Worm (Caenorhabditis elegans) whole organism, mixed stage, embryonic: ENCODE data around the gene K07D4.4.

ENCODE experiments used
- bed-3 ChIP-seq: fragments of 200-800 bp; sonication (Bioruptor generic); optimal IDR thresholded peaks from 3 replicates; lab custom pipeline; 2018; ENCODE audit warnings: mild to moderate bottlenecking, missing genetic modification characterization, moderate library complexity, missing compliant biosample characterization
- blmp-1 ChIP-seq: fragments of 150-350 bp; optimal IDR thresholded peaks from 2 replicates; lab custom pipeline; 2014; ENCODE audit warnings: missing biosample characterization, missing genetic modification characterization
- ceh-43 ChIP-seq: fragments of 200-800 bp; sonication (Bioruptor generic); optimal IDR thresholded peaks from 2 replicates; lab custom pipeline; 2018; ENCODE audit warnings: mild to moderate bottlenecking, missing genetic modification characterization, moderate library complexity, missing compliant biosample characterization
- ceh-83 ChIP-seq: fragments of 200-800 bp; sonication (Bioruptor generic); optimal IDR thresholded peaks from 2 replicates; lab custom pipeline; 2018; ENCODE audit warnings: mild to moderate bottlenecking, missing genetic modification characterization, missing compliant biosample characterization
- ces-1 ChIP-seq: fragments of 150-350 bp; optimal IDR thresholded peaks from 2 replicates; lab custom pipeline; 2014; ENCODE audit warnings: missing biosample characterization, missing genetic modification reagents, missing genetic modification characterization
- cnd-1 ChIP-seq: fragments of 200-800 bp; sonication (Bioruptor generic); optimal IDR thresholded peaks from 2 replicates; lab custom pipeline; 2018; ENCODE audit warnings: mild to moderate bottlenecking, missing genetic modification characterization, missing compliant biosample characterization
- drap-1 ChIP-seq: fragments of 200-800 bp; sonication (Bioruptor generic); optimal IDR thresholded peaks from 3 replicates; lab custom pipeline; 2018; ENCODE audit warnings: mild to moderate bottlenecking, missing genetic modification characterization, missing compliant biosample characterization
- elt-1 ChIP-seq: sonication (generic microtip); optimal IDR thresholded peaks from 2 replicates; lab custom pipeline; 2017; ENCODE audit warnings: missing genetic modification characterization, mild to moderate bottlenecking, missing compliant biosample characterization, antibody characterized with exemption, moderate library complexity, borderline replicate concordance; ENCODE audit not compliant: insufficient read depth
- elt-3 ChIP-seq: fragments of 150-350 bp; optimal IDR thresholded peaks from 2 replicates; lab custom pipeline; 2014; ENCODE audit warnings: missing biosample characterization, missing genetic modification characterization
- flh-1 ChIP-seq: fragments of 200-800 bp; sonication (Bioruptor generic); optimal IDR thresholded peaks from 2 replicates; lab custom pipeline; 2018; ENCODE audit warnings: mild to moderate bottlenecking, missing genetic modification characterization, moderate library complexity, missing compliant biosample characterization
- ham-2 ChIP-seq: fragments of 200-800 bp; sonication (Bioruptor generic); optimal IDR thresholded peaks from 2 replicates; lab custom pipeline; 2018; ENCODE audit warnings: mild to moderate bottlenecking, missing genetic modification characterization, missing compliant biosample characterization
- hlh-1 ChIP-seq: fragments of 150-350 bp; optimal IDR thresholded peaks from 2 replicates; lab custom pipeline; 2014; ENCODE audit warnings: missing biosample characterization, missing genetic modification reagents, missing genetic modification characterization
- lin-32 ChIP-seq: fragments of 200-800 bp; sonication (Bioruptor generic); optimal IDR thresholded peaks from 2 replicates; lab custom pipeline; 2018; ENCODE audit warnings: mild to moderate bottlenecking, missing genetic modification characterization, missing compliant biosample characterization
- lsy-2 ChIP-seq: fragments of 150-350 bp; optimal IDR thresholded peaks from 2 replicates; lab custom pipeline; 2014; ENCODE audit warnings: missing biosample characterization, missing genetic modification characterization
- mab-5 ChIP-seq: fragments of 150-350 bp; optimal IDR thresholded peaks from 2 replicates; lab custom pipeline; 2014; ENCODE audit warnings: missing biosample characterization, missing genetic modification characterization
- mep-1 ChIP-seq: fragments of 150-350 bp; optimal IDR thresholded peaks from 2 replicates; lab custom pipeline; 2017; ENCODE audit warnings: missing biosample characterization, missing genetic modification reagents, missing genetic modification characterization, inconsistent platforms
- mls-2 ChIP-seq: sonication (generic microtip); optimal IDR thresholded peaks from 2 replicates; lab custom pipeline; 2016; ENCODE audit warnings: mild to moderate bottlenecking, missing genetic modification characterization, moderate library complexity, missing compliant biosample characterization
- nhr-12 ChIP-seq: fragments of 150-350 bp; optimal IDR thresholded peaks from 2 replicates; lab custom pipeline; 2014; ENCODE audit warnings: missing biosample characterization, missing genetic modification characterization
- nhr-2 ChIP-seq: fragments of 150-350 bp; optimal IDR thresholded peaks from 2 replicates; lab custom pipeline; 2014; ENCODE audit warnings: missing biosample characterization, missing genetic modification characterization
- nhr-28 ChIP-seq: fragments of 150-350 bp; optimal IDR thresholded peaks from 2 replicates; lab custom pipeline; 2014; ENCODE audit warnings: missing biosample characterization, missing genetic modification characterization
- nhr-76 ChIP-seq: sonication (generic microtip); optimal IDR thresholded peaks from 2 replicates; lab custom pipeline; 2017; ENCODE audit warnings: missing biosample characterization, missing genetic modification characterization
- pha-4 ChIP-seq: fragments of 150-350 bp; optimal IDR thresholded peaks from 2 replicates; lab custom pipeline; 2018; ENCODE audit warnings: missing biosample characterization, missing genetic modification reagents, missing genetic modification characterization
- sem-2 ChIP-seq: fragments of 200-800 bp; sonication (Bioruptor generic); optimal IDR thresholded peaks from 2 replicates; lab custom pipeline; 2018; ENCODE audit warnings: mild to moderate bottlenecking, missing genetic modification characterization, missing compliant biosample characterization
- snpc-4 ChIP-seq: fragments of 150-350 bp; optimal IDR thresholded peaks from 2 replicates; lab custom pipeline; 2014; ENCODE audit warnings: missing biosample characterization, missing genetic modification characterization
- sptf-1 ChIP-seq: sonication (generic microtip); optimal IDR thresholded peaks from 2 replicates; lab custom pipeline; 2017; ENCODE audit warnings: mild to moderate bottlenecking, missing genetic modification characterization, moderate library complexity, missing compliant biosample characterization
- tbx-8 ChIP-seq: fragments of 200-800 bp; sonication (Bioruptor generic); optimal IDR thresholded peaks from 2 replicates; lab custom pipeline; 2018; ENCODE audit warnings: mild to moderate bottlenecking, missing genetic modification characterization, moderate library complexity, missing compliant biosample characterization
- unc-120 ChIP-seq: sonication (generic microtip); optimal IDR thresholded peaks from 2 replicates; lab custom pipeline; 2017; ENCODE audit warnings: missing genetic modification characterization, missing compliant biosample characterization; ENCODE audit not compliant: poor library complexity, severe bottlenecking
- unc-39 ChIP-seq: fragments of 150-350 bp; optimal IDR thresholded peaks from 2 replicates; lab custom pipeline; 2014; ENCODE audit warnings: missing biosample characterization, missing genetic modification characterization
- unc-62 ChIP-seq: fragments of 150-350 bp; optimal IDR thresholded peaks from 2 replicates; lab custom pipeline; 2014; ENCODE audit warnings: missing biosample characterization, missing genetic modification reagents, missing genetic modification characterization
- zip-8 ChIP-seq: fragments of 150-350 bp; optimal IDR thresholded peaks from 2 replicates; lab custom pipeline; 2014; ENCODE audit warnings: missing biosample characterization, missing genetic modification characterization
- ztf-11 ChIP-seq: fragments of 150-350 bp; optimal IDR thresholded peaks from 2 replicates; lab custom pipeline; 2014; ENCODE audit warnings: missing biosample characterization, missing genetic modification characterization

Gene K07D4.4

ce11 chrII:4032293-4032692, at the start of gene K07D4.4:
K07D4.4 (minus strand) TSS chrII:4032393.
- no peak for TF ChIP-seq blmp-1
- TF ChIP-seq ham-2 = no peak
- no peak for TF ChIP-seq ces-1
- no peak for TF ChIP-seq hlh-1 (tag; lab: Kevin White, UChicago)
- no peak for TF ChIP-seq cnd-1
- TF ChIP-seq, all 35 proteins: peak for 0

ce11 chrII:4081891-4082290, 49.7 kb upstream of the K07D4.4 start:
- TF ChIP-seq ces-1 = no peak
- TF ChIP-seq snpc-4 (tag; lab: Kevin White, UChicago) = no peak
- TF ChIP-seq ham-2 = peak; percentile 19
- TF ChIP-seq ztf-11 (tag; lab: Kevin White, UChicago) = no peak
- no peak for TF ChIP-seq cnd-1

- TF ChIP-seq nhr-76 (no peak), bed-3 (GFP tag; lab: Kevin White, UChicago) (no peak), lin-32 (GFP tag; lab: Kevin White, UChicago) (no peak)
Observed at ce11 chrII:4081141-4081540, 48.9 kb upstream of the K07D4.4 start.

- TF ChIP-seq sem-2 (no peak), zip-8 (tag; lab: Kevin White, UChicago) (no peak), cnd-1 (no peak), lsy-2 (no peak), mab-5 (tag; lab: Kevin White, UChicago) (no peak), ztf-11 (tag; lab: Kevin White, UChicago) (no peak), bed-3 (GFP tag; lab: Kevin White, UChicago) (no peak), elt-3 (tag; lab: Kevin White, UChicago) (no peak), hlh-1 (tag; lab: Kevin White, UChicago) (no peak), nhr-2 (tag; lab: Kevin White, UChicago) (no peak), lin-32 (GFP tag; lab: Kevin White, UChicago) (no peak)
Observed at ce11 chrII:4074710-4075109, 42.5 kb upstream of the K07D4.4 start.

ce11 chrII:4071075-4071474, 38.9 kb upstream of the K07D4.4 start:
- TF ChIP-seq ceh-43 = no peak
- no peak for TF ChIP-seq bed-3 (GFP tag; lab: Kevin White, UChicago)
- TF ChIP-seq pha-4 = no peak
- TF ChIP-seq lin-32 (GFP tag; lab: Kevin White, UChicago) = no peak
- TF ChIP-seq tbx-8 (GFP tag; lab: Kevin White, UChicago) = no peak
- no peak for TF ChIP-seq nhr-76
- no peak for TF ChIP-seq sptf-1 (tag; lab: Kevin White, UChicago)
- no peak for TF ChIP-seq unc-39 (tag; lab: Kevin White, UChicago)
- no peak for TF ChIP-seq ztf-11 (tag; lab: Kevin White, UChicago)
- TF ChIP-seq elt-3 (tag; lab: Kevin White, UChicago) = no peak
- no peak for TF ChIP-seq lsy-2
- TF ChIP-seq nhr-2 (tag; lab: Kevin White, UChicago) = no peak
- no peak for TF ChIP-seq zip-8 (tag; lab: Kevin White, UChicago)
- no peak for TF ChIP-seq snpc-4 (tag; lab: Kevin White, UChicago)
- no peak for TF ChIP-seq ceh-83 (GFP tag; lab: Kevin White, UChicago)
- no peak for TF ChIP-seq flh-1 (GFP tag; lab: Kevin White, UChicago)

ce11 chrII:4068141-4068540, 35.9 kb upstream of the K07D4.4 start:
- TF ChIP-seq mls-2 = no peak
- no peak for TF ChIP-seq ham-2
- no peak for TF ChIP-seq elt-1 (tag; lab: Kevin White, UChicago)

- TF ChIP-seq ceh-83 (GFP tag; lab: Kevin White, UChicago) (no peak), mep-1 (tag; lab: Kevin White, UChicago) (no peak), sptf-1 (tag; lab: Kevin White, UChicago) (no peak), unc-120 (no peak), unc-39 (tag; lab: Kevin White, UChicago) (no peak), nhr-12 (tag; lab: Kevin White, UChicago) (no peak), nhr-2 (tag; lab: Kevin White, UChicago) (no peak), lin-32 (GFP tag; lab: Kevin White, UChicago) (no peak), blmp-1 (no peak), nhr-28 (tag; lab: Kevin White, UChicago) (no peak), lsy-2 (no peak), unc-62 (GFP tag; lab: Kevin White, UChicago) (no peak), drap-1 (no peak), sem-2 (no peak), tbx-8 (GFP tag; lab: Kevin White, UChicago) (no peak), ham-2 (no peak), cnd-1 (no peak), hlh-1 (tag; lab: Kevin White, UChicago) (no peak)
Observed at ce11 chrII:4067258-4067657, 35.1 kb upstream of the K07D4.4 start, which contains the start of gene W06A11.1. W06A11.1 (plus strand) TSS chrII:4067558.
